Fruit fly (Drosophila melanogaster): ENCODE measurements around the gene Dis3l2.

DNA sequence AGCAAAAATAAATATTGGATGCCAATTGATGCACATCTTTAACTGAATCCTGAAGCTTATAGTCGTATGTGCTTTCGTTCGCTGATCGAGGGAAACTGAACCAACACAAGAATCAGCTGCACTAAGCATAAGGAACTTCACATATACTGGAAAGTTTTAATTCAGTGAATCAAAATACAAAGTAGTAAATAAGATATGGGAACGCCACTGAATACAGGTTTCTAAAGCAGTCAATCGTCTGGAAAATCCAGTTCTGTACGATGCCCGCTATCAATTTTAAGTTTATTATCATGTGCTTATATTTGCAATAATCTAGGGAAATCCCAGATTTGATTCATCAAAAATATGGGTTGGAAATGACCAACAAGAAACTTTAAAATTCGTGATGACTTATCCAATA lies 19.8 kb downstream of the Dis3l2 start, which contains the start of gene CG34454:
- no peak for TF ChIP-seq CTCF (optimal IDR thresholded peaks at IDR 0.05)
- no peak for TF ChIP-seq CG8478 (optimal IDR thresholded peaks at IDR 0.05)

All from S2 (cell line).